Fruit fly (Drosophila melanogaster) whole organism, adult: Measurements from ENCODE around the gene CG2794.

ENCODE experiments used
- CG11617 ChIP-seq: fragments of 200-800 bp; sonication (Bioruptor generic); optimal IDR thresholded peaks from 2 replicates; lab custom pipeline; 2017; ENCODE audit warnings: mild to moderate bottlenecking, missing biosample characterization, missing genetic modification reagents, missing genetic modification characterization
- CG12768 ChIP-seq: fragments of 200-800 bp; sonication (Bioruptor generic); optimal IDR thresholded peaks from 2 replicates; lab custom pipeline; 2017; ENCODE audit warnings: missing biosample characterization, missing genetic modification characterization, mild to moderate bottlenecking, moderate library complexity, missing genetic modification reagents
- CG14711 ChIP-seq: fragments of 200-800 bp; sonication (Bioruptor generic); optimal IDR thresholded peaks from 2 replicates; lab custom pipeline; 2018; ENCODE audit warnings: missing biosample characterization, mild to moderate bottlenecking, missing genetic modification characterization, moderate library complexity
- CG1620 ChIP-seq: fragments of 200-800 bp; sonication (Bioruptor generic); optimal IDR thresholded peaks from 2 replicates; lab custom pipeline; 2016; ENCODE audit warnings: missing biosample characterization, missing genetic modification characterization
- CG33017 ChIP-seq: fragments of 200-800 bp; sonication (Bioruptor generic); optimal IDR thresholded peaks from 2 replicates; lab custom pipeline; 2018; ENCODE audit warnings: missing biosample characterization, mild to moderate bottlenecking, missing genetic modification characterization, moderate library complexity
- CG5204 ChIP-seq: fragments of 200-800 bp; sonication (Bioruptor generic); optimal IDR thresholded peaks from 2 replicates; lab custom pipeline; 2016; ENCODE audit warnings: missing biosample characterization, missing genetic modification characterization
- CG7045 ChIP-seq: fragments of 200-800 bp; sonication (Bioruptor generic); optimal IDR thresholded peaks from 2 replicates; lab custom pipeline; 2017; ENCODE audit warnings: missing biosample characterization, mild to moderate bottlenecking, missing genetic modification characterization
- CG7101 ChIP-seq: fragments of 200-800 bp; sonication (Bioruptor generic); optimal IDR thresholded peaks from 2 replicates; lab custom pipeline; 2018; ENCODE audit warnings: missing biosample characterization, mild to moderate bottlenecking, missing genetic modification characterization, moderate library complexity
- Clk ChIP-seq: fragments of 200-800 bp; sonication (Bioruptor generic); optimal IDR thresholded peaks from 2 replicates; lab custom pipeline; 2017; ENCODE audit warnings: missing biosample characterization, missing genetic modification characterization
- Crg-1 ChIP-seq: fragments of 200-800 bp; sonication (Bioruptor generic); optimal IDR thresholded peaks from 2 replicates; lab custom pipeline; 2016; ENCODE audit warnings: missing biosample characterization, missing genetic modification characterization
- Hr96 ChIP-seq: fragments of 200-800 bp; sonication (Bioruptor generic); optimal IDR thresholded peaks from 2 replicates; lab custom pipeline; 2016; ENCODE audit warnings: missing biosample characterization, missing genetic modification characterization
- Mnt ChIP-seq: fragments of 200-800 bp; sonication (Bioruptor generic); optimal IDR thresholded peaks from 2 replicates; lab custom pipeline; 2016; ENCODE audit warnings: missing biosample characterization, mild to moderate bottlenecking, missing genetic modification characterization
- bab1 ChIP-seq: fragments of 200-800 bp; sonication (Bioruptor generic); optimal IDR thresholded peaks from 3 replicates; lab custom pipeline; 2019; ENCODE audit warnings: missing biosample characterization, mild to moderate bottlenecking, missing genetic modification characterization, moderate library complexity
- cic ChIP-seq: fragments of 200-800 bp; sonication (Bioruptor generic); optimal IDR thresholded peaks from 2 replicates; lab custom pipeline; 2017; ENCODE audit warnings: missing biosample characterization, mild to moderate bottlenecking, missing genetic modification characterization, moderate library complexity
- cnc ChIP-seq, 2 experiments: fragments of >200 bp; optimal IDR thresholded peaks; 2 replicates each; lab custom pipeline; 2017
- kay ChIP-seq: fragments of 200-800 bp; sonication (Bioruptor generic); peaks from one replicate; lab custom pipeline; 2016; ENCODE audit warnings: missing biosample characterization, missing genetic modification characterization, borderline replicate concordance
- ovo ChIP-seq: fragments of 200-800 bp; sonication (Bioruptor generic); optimal IDR thresholded peaks from 2 replicates; lab custom pipeline; 2016; ENCODE audit warnings: missing biosample characterization, missing genetic modification characterization
- pad ChIP-seq: fragments of 200-800 bp; sonication (Bioruptor generic); optimal IDR thresholded peaks from 3 replicates; lab custom pipeline; 2017; ENCODE audit warnings: missing biosample characterization, missing genetic modification characterization, mild to moderate bottlenecking, moderate library complexity, missing genetic modification reagents
- tj ChIP-seq: fragments of 200-800 bp; sonication (Bioruptor generic); optimal IDR thresholded peaks from 3 replicates; lab custom pipeline; 2017; ENCODE audit warnings: missing biosample characterization, mild to moderate bottlenecking, missing genetic modification characterization, moderate library complexity
- toe ChIP-seq: fragments of 200-800 bp; sonication (Bioruptor generic); optimal IDR thresholded peaks from 2 replicates; lab custom pipeline; 2016; ENCODE audit warnings: missing biosample characterization, missing genetic modification characterization

Gene CG2794

dm6 chr2L:563769-564550 lies at the start of gene CG2794, which contains the start of gene uncNacbeta:
Gene CG2794, plus strand, starts transcription at chr2L:564163.
Gene uncNacbeta, minus strand, starts transcription at chr2L:563819.
- TF ChIP-seq CG33017 (tag; lab: Kevin White, UChicago) (no peak), CG14711 (no peak), cic (GFP tag; lab: Kevin White, UChicago) (peak; percentile 8), Mnt (GFP tag; lab: Kevin White, UChicago) (peak; percentile 79), kay (GFP tag; lab: Kevin White, UChicago) (no peak), CG7101 (tag; lab: Kevin White, UChicago) (peak; percentile 39), pad (no peak), CG11617 (GFP tag; lab: Kevin White, UChicago) (no peak), Clk (GFP tag; lab: Kevin White, UChicago) (no peak), CG5204 (GFP tag; lab: Kevin White, UChicago) (no peak), bab1 (GFP tag; lab: Kevin White, UChicago) (peak; percentile 47), CG7045 (GFP tag; lab: Kevin White, UChicago) (no peak)

- TF ChIP-seq toe (GFP tag; lab: Kevin White, UChicago) (no peak), kay (GFP tag; lab: Kevin White, UChicago) (peak; percentile 30)
Measured at dm6 chr2L:516032-516993, 47.6 kb upstream of the CG2794 start.

dm6 chr2L:517911-518619 lies 45.9 kb upstream of the CG2794 start:
- TF ChIP-seq toe (GFP tag; lab: Kevin White, UChicago) (no peak), Clk (GFP tag; lab: Kevin White, UChicago) (no peak), CG11617 (GFP tag; lab: Kevin White, UChicago) (no peak), CG7045 (GFP tag; lab: Kevin White, UChicago) (no peak), CG5204 (GFP tag; lab: Kevin White, UChicago) (no peak), CG14711 (no peak), Hr96 (no peak), CG33017 (tag; lab: Kevin White, UChicago) (no peak), kay (GFP tag; lab: Kevin White, UChicago) (no peak), ovo (GFP tag; lab: Kevin White, UChicago) (no peak), cic (GFP tag; lab: Kevin White, UChicago) (no peak), cnc (optimal IDR thresholded peaks at IDR 0.05; lab: Kevin White, UChicago) (no peak), Crg-1 (GFP tag; lab: Kevin White, UChicago) (no peak), CG1620 (no peak), pad (no peak), Mnt (GFP tag; lab: Kevin White, UChicago) (no peak), tj (GFP tag; lab: Kevin White, UChicago) (no peak), CG12768 (GFP tag; lab: Kevin White, UChicago) (no peak), CG7101 (tag; lab: Kevin White, UChicago) (no peak), bab1 (GFP tag; lab: Kevin White, UChicago) (no peak)

dm6 chr2L:518620-518913 lies 45.4 kb upstream of the CG2794 start:
- TF ChIP-seq CG7101 (tag; lab: Kevin White, UChicago) (no peak), Clk (GFP tag; lab: Kevin White, UChicago) (no peak), bab1 (GFP tag; lab: Kevin White, UChicago) (no peak), CG14711 (no peak), CG5204 (GFP tag; lab: Kevin White, UChicago) (no peak), Hr96 (no peak), pad (no peak)

dm6 chr2L:518979-519891 lies 44.7 kb upstream of the CG2794 start:
- TF ChIP-seq CG14711 (no peak), CG33017 (tag; lab: Kevin White, UChicago) (no peak), tj (GFP tag; lab: Kevin White, UChicago) (no peak), ovo (GFP tag; lab: Kevin White, UChicago) (no peak), Mnt (GFP tag; lab: Kevin White, UChicago) (no peak), pad (no peak), CG5204 (GFP tag; lab: Kevin White, UChicago) (no peak), CG11617 (GFP tag; lab: Kevin White, UChicago) (no peak), CG7101 (tag; lab: Kevin White, UChicago) (no peak), toe (GFP tag; lab: Kevin White, UChicago) (no peak), CG7045 (GFP tag; lab: Kevin White, UChicago) (no peak), Hr96 (no peak), cnc (optimal IDR thresholded peaks at IDR 0.05; lab: Kevin White, UChicago) (no peak), CG12768 (GFP tag; lab: Kevin White, UChicago) (no peak), bab1 (GFP tag; lab: Kevin White, UChicago) (no peak), CG1620 (no peak), cic (GFP tag; lab: Kevin White, UChicago) (no peak), Crg-1 (GFP tag; lab: Kevin White, UChicago) (no peak), Clk (GFP tag; lab: Kevin White, UChicago) (no peak), kay (GFP tag; lab: Kevin White, UChicago) (no peak)
